Worm (Caenorhabditis elegans) whole organism, young adult: ENCODE measurements around the gene F28F8.7.

Experiments
- B0019.2 ChIP-seq: fragments of 200-800 bp; sonication (Bioruptor generic); conservative IDR thresholded peaks from 2 replicates; pipeline ENCODE4 v1.3.6; 2022; ENCODE audit warnings: missing genetic modification reagents, missing genetic modification characterization, missing compliant biosample characterization
- B0035.1 ChIP-seq: sonication (generic microtip); optimal IDR thresholded peaks from 2 replicates; lab custom pipeline; 2016; ENCODE audit warnings: missing genetic modification characterization, mild to moderate bottlenecking, missing compliant biosample characterization, missing genotype, missing genetic modification reagents
- B0336.3 ChIP-seq: fragments of 200-800 bp; sonication (Bioruptor generic); IDR thresholded peaks from 2 replicates; pipeline ENCODE4 v1.3.6; 2022; ENCODE audit warnings: missing genetic modification characterization, missing compliant biosample characterization
- C17E4.6 ChIP-seq: fragments of 200-800 bp; sonication (Bioruptor generic); IDR thresholded peaks from 2 replicates; pipeline ENCODE4 v1.3.6; 2022; ENCODE audit warnings: missing genetic modification reagents, missing genetic modification characterization, missing compliant biosample characterization
- F22D6.2 ChIP-seq: sonication (generic microtip); optimal IDR thresholded peaks from 2 replicates; lab custom pipeline; 2016; ENCODE audit warnings: mild to moderate bottlenecking, missing genetic modification characterization, missing compliant biosample characterization
- F39B2.1 ChIP-seq: fragments of 200-800 bp; sonication (Bioruptor generic); IDR thresholded peaks from 2 replicates; pipeline ENCODE4 v1.3.6; 2022; ENCODE audit warnings: missing genetic modification reagents, missing genetic modification characterization, missing compliant biosample characterization
- F57A8.1 ChIP-seq: fragments of 200-800 bp; sonication (Bioruptor generic); optimal IDR thresholded peaks from 2 replicates; lab custom pipeline; 2018; ENCODE audit warnings: mild to moderate bottlenecking, missing genetic modification characterization, moderate library complexity, missing compliant biosample characterization
- T07F8.4 ChIP-seq: sonication (generic microtip); optimal IDR thresholded peaks from 2 replicates; lab custom pipeline; 2016; ENCODE audit warnings: mild to moderate bottlenecking, missing genetic modification characterization, moderate library complexity, missing compliant biosample characterization
- ama-1 ChIP-seq, 3 experiments: fragments of 150-350 bp in 1 of 3; sonication (generic microtip) in 2 of 3; optimal IDR thresholded peaks; 2 replicates each; lab custom pipeline; 2014 to 2018; ENCODE audit warnings: missing biosample characterization in 2 of 3, missing genetic modification characterization in 2 of 3, missing genetic modification reagents in 2 of 3
- aptf-3 ChIP-seq: fragments of 200-800 bp; sonication (Bioruptor generic); IDR thresholded peaks from 2 replicates; pipeline ENCODE4 v1.3.6; 2022; ENCODE audit warnings: missing genetic modification characterization, missing compliant biosample characterization
- atf-7 ChIP-seq: sonication (generic microtip); optimal IDR thresholded peaks from 2 replicates; lab custom pipeline; 2017; ENCODE audit warnings: mild to moderate bottlenecking, missing genetic modification characterization, missing compliant biosample characterization
- attf-5 ChIP-seq: fragments of 200-800 bp; sonication (Bioruptor generic); optimal IDR thresholded peaks from 2 replicates; lab custom pipeline; 2018; ENCODE audit warnings: mild to moderate bottlenecking, missing genetic modification characterization, missing compliant biosample characterization
- attf-6 ChIP-seq: fragments of 200-800 bp; sonication (Bioruptor generic); IDR thresholded peaks from 2 replicates; pipeline ENCODE4 v1.3.6; 2022; ENCODE audit warnings: missing genetic modification reagents, missing genetic modification characterization, missing compliant biosample characterization
- ceh-100 ChIP-seq: fragments of 200-800 bp; sonication (Bioruptor generic); IDR thresholded peaks from 2 replicates; pipeline ENCODE4 v1.3.6; 2022; ENCODE audit warnings: missing genetic modification reagents, missing genetic modification characterization, missing compliant biosample characterization
- ceh-27 ChIP-seq: fragments of 200-800 bp; sonication (Bioruptor generic); optimal IDR thresholded peaks from 2 replicates; lab custom pipeline; 2018; ENCODE audit warnings: mild to moderate bottlenecking, missing genetic modification characterization, moderate library complexity, missing compliant biosample characterization
- ceh-58 ChIP-seq: fragments of 200-800 bp; sonication (Bioruptor generic); IDR thresholded peaks from 2 replicates; pipeline ENCODE4 v1.3.6; 2022; ENCODE audit warnings: missing genetic modification characterization, missing compliant biosample characterization
- ceh-91 ChIP-seq: fragments of 200-800 bp; sonication (Bioruptor generic); IDR thresholded peaks from 2 replicates; pipeline ENCODE4 v1.3.6; 2022; ENCODE audit warnings: missing genetic modification reagents, missing genetic modification characterization, missing compliant biosample characterization
- dpl-1 ChIP-seq: fragments of 150-350 bp; optimal IDR thresholded peaks from 2 replicates; lab custom pipeline; 2014; ENCODE audit warnings: missing biosample characterization, missing genetic modification reagents, missing genetic modification characterization
- egl-44 ChIP-seq: fragments of 200-800 bp; sonication (Bioruptor generic); IDR thresholded peaks from 2 replicates; pipeline ENCODE4 v1.3.6; 2022; ENCODE audit warnings: missing genetic modification reagents, missing genetic modification characterization, missing compliant biosample characterization
- ets-4 ChIP-seq: fragments of 200-800 bp; sonication (Bioruptor generic); optimal IDR thresholded peaks from 2 replicates; lab custom pipeline; 2018; ENCODE audit warnings: mild to moderate bottlenecking, missing genetic modification characterization, missing compliant biosample characterization
- him-1 ChIP-seq: sonication (generic microtip); optimal IDR thresholded peaks from 2 replicates; lab custom pipeline; 2016; ENCODE audit warnings: missing genotype, missing genetic modification reagents, missing genetic modification characterization, missing compliant biosample characterization
- hlh-12 ChIP-seq: sonication (generic microtip); optimal IDR thresholded peaks from 2 replicates; lab custom pipeline; 2016; ENCODE audit warnings: missing genetic modification characterization, missing compliant biosample characterization
- hlh-26 ChIP-seq: fragments of 200-800 bp; sonication (Bioruptor generic); conservative IDR thresholded peaks from 2 replicates; pipeline ENCODE4 v1.3.6; 2022; ENCODE audit warnings: missing genetic modification reagents, missing genetic modification characterization, missing compliant biosample characterization
- hrde-1 ChIP-seq: sonication (generic microtip); optimal IDR thresholded peaks from 2 replicates; lab custom pipeline; 2016; ENCODE audit warnings: missing genetic modification characterization, mild to moderate bottlenecking, missing compliant biosample characterization, moderate library complexity, missing genotype, missing genetic modification reagents, borderline replicate concordance
- let-607 ChIP-seq, 2 experiments: fragments of 200-800 bp in 1 of 2; sonication (Bioruptor generic) in 1 of 2; sonication (generic microtip) in 1 of 2; optimal IDR thresholded peaks; 2 replicates each; lab custom pipeline; 2016 to 2018; ENCODE audit warnings: mild to moderate bottlenecking in 2 of 2, missing compliant biosample characterization in 2 of 2, missing genetic modification characterization in 2 of 2, moderate library complexity in 2 of 2, missing genotype in 1 of 2
- lin-26 ChIP-seq: fragments of 200-800 bp; sonication (Bioruptor generic); IDR thresholded peaks from 2 replicates; pipeline ENCODE4 v1.3.6; 2022; ENCODE audit warnings: missing genetic modification reagents, missing genetic modification characterization, missing compliant biosample characterization
- lin-35 ChIP-seq, 3 experiments: fragments of 150-350 bp in 2 of 3; sonication (generic microtip) in 1 of 3; optimal IDR thresholded peaks; 2 replicates each; lab custom pipeline; 2014 to 2018; ENCODE audit warnings: missing biosample characterization in 3 of 3, missing genetic modification characterization in 3 of 3, missing genetic modification reagents in 3 of 3
- lin-54 ChIP-seq: fragments of 200-800 bp; sonication (Bioruptor generic); optimal IDR thresholded peaks from 2 replicates; lab custom pipeline; 2018; ENCODE audit warnings: mild to moderate bottlenecking, missing genetic modification characterization, missing compliant biosample characterization
- lir-1 ChIP-seq: fragments of 200-800 bp; sonication (Bioruptor generic); conservative IDR thresholded peaks from 2 replicates; pipeline ENCODE4 v1.3.6; 2022; ENCODE audit warnings: missing genetic modification reagents, missing genetic modification characterization, missing compliant biosample characterization
- madf-3 ChIP-seq: fragments of 200-800 bp; sonication (Bioruptor generic); IDR thresholded peaks from 2 replicates; pipeline ENCODE4 v1.3.6; 2022; ENCODE audit warnings: missing genetic modification reagents, missing genetic modification characterization, missing compliant biosample characterization
- mcd-1 ChIP-seq: fragments of 200-800 bp; sonication (Bioruptor generic); IDR thresholded peaks from 2 replicates; pipeline ENCODE4 v1.3.6; 2022; ENCODE audit warnings: missing genetic modification reagents, missing genetic modification characterization, missing compliant biosample characterization
- nfya-2 ChIP-seq: fragments of 200-800 bp; sonication (Bioruptor generic); IDR thresholded peaks from 2 replicates; pipeline ENCODE4 v1.3.6; 2022; ENCODE audit warnings: missing genetic modification reagents, missing genetic modification characterization, missing compliant biosample characterization
- nhr-120 ChIP-seq: fragments of 200-800 bp; sonication (Bioruptor generic); IDR thresholded peaks from 2 replicates; pipeline ENCODE4 v1.3.6; 2022; ENCODE audit warnings: missing genetic modification characterization, missing compliant biosample characterization
- nhr-179 ChIP-seq: sonication (generic microtip); optimal IDR thresholded peaks from 2 replicates; lab custom pipeline; 2016; ENCODE audit warnings: mild to moderate bottlenecking, missing genetic modification characterization, missing compliant biosample characterization
- rcor-1 ChIP-seq: fragments of 200-800 bp; sonication (Bioruptor generic); IDR thresholded peaks from 2 replicates; pipeline ENCODE4 v1.3.6; 2022; ENCODE audit warnings: missing genetic modification reagents, missing genetic modification characterization, missing compliant biosample characterization
- rec-8 ChIP-seq, 2 experiments: sonication (generic microtip); optimal IDR thresholded peaks; 2 replicates each; lab custom pipeline; 2016; ENCODE audit warnings: mild to moderate bottlenecking in 2 of 2, missing genetic modification characterization in 2 of 2, missing genetic modification reagents in 2 of 2, missing genotype in 2 of 2, missing biosample characterization in 1 of 2, missing compliant biosample characterization in 1 of 2, moderate library complexity in 1 of 2
- rpc-1 ChIP-seq, 2 experiments: fragments of 150-350 bp in 1 of 2; sonication (generic microtip) in 1 of 2; optimal IDR thresholded peaks; 2 replicates each; lab custom pipeline; 2014 to 2018; ENCODE audit warnings: missing biosample characterization in 1 of 2, missing genetic modification characterization in 1 of 2, missing genetic modification reagents in 1 of 2, missing genotype in 1 of 2
- sea-2 ChIP-seq: fragments of 200-800 bp; sonication (Bioruptor generic); IDR thresholded peaks from 2 replicates; pipeline ENCODE4 v1.3.6; 2022; ENCODE audit warnings: missing genetic modification characterization, missing compliant biosample characterization
- snpc-1.3 ChIP-seq: sonication (generic microtip); optimal IDR thresholded peaks from 2 replicates; lab custom pipeline; 2017; ENCODE audit warnings: missing genetic modification characterization, mild to moderate bottlenecking, missing compliant biosample characterization, antibody characterized with exemption, moderate library complexity, missing genotype, missing genetic modification reagents; ENCODE audit not compliant: insufficient read depth
- snpc-4 ChIP-seq, 5 experiments: fragments of 150-350 bp in 1 of 5; sonication (generic microtip) in 4 of 5; optimal IDR thresholded peaks; 2 replicates each; lab custom pipeline; 2014 to 2018; ENCODE audit warnings: missing genetic modification characterization in 5 of 5, missing biosample characterization in 3 of 5, antibody characterized with exemption in 2 of 5, mild to moderate bottlenecking in 2 of 5, missing compliant biosample characterization in 2 of 5, missing genotype in 2 of 5, moderate library complexity in 2 of 5, missing genetic modification reagents in 1 of 5
- somi-1 ChIP-seq: fragments of 200-800 bp; sonication (Bioruptor generic); optimal IDR thresholded peaks from 2 replicates; lab custom pipeline; 2018; ENCODE audit warnings: mild to moderate bottlenecking, missing genetic modification characterization, missing compliant biosample characterization
- sptf-2 ChIP-seq: fragments of 200-800 bp; sonication (Bioruptor generic); optimal IDR thresholded peaks from 2 replicates; lab custom pipeline; 2018; ENCODE audit warnings: mild to moderate bottlenecking, missing genetic modification characterization, missing compliant biosample characterization
- tbp1 ChIP-seq: fragments of 200-800 bp; sonication (Bioruptor generic); optimal IDR thresholded peaks from 2 replicates; lab custom pipeline; 2018; ENCODE audit warnings: mild to moderate bottlenecking, missing genetic modification characterization, missing compliant biosample characterization
- tbx-9 ChIP-seq: sonication (generic microtip); optimal IDR thresholded peaks from 2 replicates; lab custom pipeline; 2016; ENCODE audit warnings: borderline replicate concordance, missing genetic modification characterization, inconsistent platforms, missing compliant biosample characterization
- ztf-3 ChIP-seq: fragments of 200-800 bp; sonication (Bioruptor generic); optimal IDR thresholded peaks from 2 replicates; lab custom pipeline; 2018; ENCODE audit warnings: mild to moderate bottlenecking, missing genetic modification characterization, missing compliant biosample characterization
- ztf-6 ChIP-seq: fragments of 200-800 bp; sonication (Bioruptor generic); IDR thresholded peaks from 2 replicates; pipeline ENCODE4 v1.3.6; 2022; ENCODE audit warnings: missing genetic modification reagents, missing genetic modification characterization, missing compliant biosample characterization

Gene F28F8.7

DNA sequence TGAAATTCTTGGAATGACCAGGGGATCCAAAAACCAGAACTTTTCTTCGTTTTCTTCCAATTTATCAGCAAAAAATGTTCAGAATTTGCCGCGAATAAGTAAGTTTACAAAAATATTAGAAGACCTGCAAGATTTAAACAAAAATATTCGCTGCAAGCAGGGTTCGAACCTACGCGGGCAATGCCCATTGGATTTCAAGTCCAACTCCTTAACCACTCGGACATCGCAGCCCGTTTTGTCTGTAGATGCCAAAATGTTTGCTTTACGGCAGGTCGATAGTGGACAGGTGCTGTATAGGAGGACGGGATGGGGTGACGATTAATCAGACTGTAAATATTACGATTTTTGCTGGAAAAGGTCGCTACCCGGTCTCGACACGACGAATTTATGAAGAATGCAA is 42.7 kb downstream of the F28F8.7 start (continued):
- TF ChIP-seq him-1 (tag; lab: Kevin White, UChicago), result peak; percentile 70
- TF ChIP-seq nhr-179 (tag; lab: Kevin White, UChicago), result peak; percentile 49
- no peak for TF ChIP-seq hrde-1 (tag; lab: Kevin White, UChicago)
- no peak for TF ChIP-seq ceh-91
- peak; percentile 46 for TF ChIP-seq atf-7 (tag; lab: Kevin White, UChicago)
- peak; percentile 16 for TF ChIP-seq snpc-1.3 (tag; lab: Kevin White, UChicago)
- no peak for TF ChIP-seq tbx-9 (tag; lab: Kevin White, UChicago)
- TF ChIP-seq F39B2.1 (GFP tag; lab: Robert Waterston, UW), result no peak
- TF ChIP-seq attf-5 (GFP tag; lab: Kevin White, UChicago), result peak; percentile 43
- no peak for TF ChIP-seq ama-1 (optimal IDR thresholded peaks at IDR 0.05; lab: Kevin White, UChicago)
- TF ChIP-seq ama-1 (GFP tag; optimal IDR thresholded peaks at IDR 0.05; lab: Kevin White, UChicago), result peak in 1 of 2 experiments; percentile 43
- 0 out of 2 replicates have a peak, but pooled peaks have one; percentile 18 for TF ChIP-seq ceh-100
- TF ChIP-seq snpc-4 (GFP tag; optimal IDR thresholded peaks at IDR 0.05; lab: Kevin White, UChicago), result peak; percentile 50
- TF ChIP-seq snpc-4 (tag; optimal IDR thresholded peaks at IDR 0.05; lab: Kevin White, UChicago), result peak in 1 of 4 experiments; percentile 43
- no peak for TF ChIP-seq ztf-6 (GFP tag; lab: Robert Waterston, UW)
- 0 out of 2 replicates have a peak, but pooled peaks have one; percentile 54 for TF ChIP-seq madf-3 (GFP tag; lab: Robert Waterston, UW)
- no peak for TF ChIP-seq B0035.1 (tag; lab: Kevin White, UChicago)
- TF ChIP-seq mcd-1 (GFP tag; lab: Robert Waterston, UW), result 0 out of 2 replicates have a peak, but pooled peaks have one; percentile 14
- peak; percentile 15 for TF ChIP-seq ceh-27 (GFP tag; lab: Kevin White, UChicago)
- TF ChIP-seq attf-6 (GFP tag; lab: Robert Waterston, UW), result no peak
- no peak for TF ChIP-seq F22D6.2 (tag; lab: Kevin White, UChicago)
- TF ChIP-seq aptf-3 (GFP tag; lab: Robert Waterston, UW), result no peak
- TF ChIP-seq C17E4.6 (GFP tag; lab: Robert Waterston, UW), result no peak
- TF ChIP-seq egl-44, result 0 out of 2 replicates have a peak, but pooled peaks have one; percentile 40
- TF ChIP-seq tbp1 (GFP tag; lab: Kevin White, UChicago), result peak; percentile 95
- no peak for TF ChIP-seq hlh-12 (tag; lab: Kevin White, UChicago)
- TF ChIP-seq hlh-26 (GFP tag; lab: Robert Waterston, UW), result no peak
- TF ChIP-seq B0019.2 (GFP tag; lab: Robert Waterston, UW), result no peak
- no peak for TF ChIP-seq ztf-3
- peak; percentile 75 for TF ChIP-seq rpc-1 (optimal IDR thresholded peaks at IDR 0.05; lab: Kevin White, UChicago)
- peak; percentile 87 for TF ChIP-seq rpc-1 (tag; optimal IDR thresholded peaks at IDR 0.05; lab: Kevin White, UChicago)
- TF ChIP-seq B0336.3 (GFP tag; lab: Robert Waterston, UW), result peak; percentile 56; the same call in 1 of the 2 replicates
- no peak for TF ChIP-seq somi-1 (GFP tag; lab: Kevin White, UChicago)
- TF ChIP-seq rec-8 (tag; optimal IDR thresholded peaks at IDR 0.05; lab: Kevin White, UChicago), result peak; percentile 16 to 43
- TF ChIP-seq sea-2 (GFP tag; lab: Robert Waterston, UW), result no peak
- TF ChIP-seq lin-35 (GFP tag; optimal IDR thresholded peaks at IDR 0.05; lab: Kevin White, UChicago), result no peak
- TF ChIP-seq lin-26 (GFP tag; lab: Robert Waterston, UW), result peak; percentile 93
- no peak for TF ChIP-seq sptf-2 (GFP tag; lab: Kevin White, UChicago)
- TF ChIP-seq F57A8.1, result no peak
- no peak for TF ChIP-seq dpl-1 (GFP tag; lab: Kevin White, UChicago)
- peak in 1 of 2 experiments; percentile 20 for TF ChIP-seq let-607 (tag; optimal IDR thresholded peaks at IDR 0.05; lab: Kevin White, UChicago)
- TF ChIP-seq lin-54 (GFP tag; lab: Kevin White, UChicago), result peak; percentile 7
- no peak for TF ChIP-seq T07F8.4 (tag; lab: Kevin White, UChicago)
- no peak for TF ChIP-seq lir-1 (GFP tag; lab: Robert Waterston, UW)
- TF ChIP-seq ets-4 (GFP tag; lab: Kevin White, UChicago), result no peak
- peak; percentile 54; the same call in 1 of the 2 replicates for TF ChIP-seq rcor-1 (GFP tag; lab: Robert Waterston, UW)
- TF ChIP-seq nhr-120 (GFP tag; lab: Robert Waterston, UW), result 0 out of 2 replicates have a peak, but pooled peaks have one; percentile 67
- TF ChIP-seq ceh-58, result no peak
- no peak for TF ChIP-seq nfya-2 (GFP tag; lab: Robert Waterston, UW)
